Worm (Caenorhabditis elegans): ENCODE data around the gene igcm-3.

ce11 chrX:2687174-2687573 lies 18.5 kb downstream of the igcm-3 start, which contains the start of gene immt-1:
- peak; percentile 44 for TF ChIP-seq cog-1 (tag; optimal IDR thresholded peaks at IDR 0.05)
- 0 out of 2 replicates have a peak, but pooled peaks have one; percentile 43 for TF ChIP-seq flt-1 (GFP tag; IDR thresholded peaks at IDR 0.05)
- TF ChIP-seq klf-2 (GFP tag; conservative IDR thresholded peaks at IDR 0.05) = no peak
- TF ChIP-seq T22C8.4 (GFP tag; IDR thresholded peaks at IDR 0.05) = no peak
- no peak for TF ChIP-seq tab-1 (GFP tag; IDR thresholded peaks at IDR 0.05)
- TF ChIP-seq ref-1 (GFP tag; conservative IDR thresholded peaks at IDR 0.05) = no peak
- TF ChIP-seq ztf-23 (GFP tag; IDR thresholded peaks at IDR 0.05) = peak; percentile 65; the same call in 1 of the 2 replicates
